Worm (Caenorhabditis elegans) whole organism, late embryonic: ENCODE results near the gene cca-1.

ENCODE experiments used
- Y22D7AL.16 ChIP-seq: sonication (generic microtip); optimal IDR thresholded peaks from 2 replicates; lab custom pipeline; 2016; ENCODE audit warnings: missing genetic modification characterization, missing compliant biosample characterization
- ama-1 ChIP-seq: fragments of 150-350 bp; optimal IDR thresholded peaks from 2 replicates; lab custom pipeline; 2014
- ceh-18 ChIP-seq: sonication (generic microtip); optimal IDR thresholded peaks from 2 replicates; lab custom pipeline; 2016; ENCODE audit warnings: missing genetic modification characterization, missing compliant biosample characterization
- ceh-2 ChIP-seq: sonication (generic microtip); optimal IDR thresholded peaks from 2 replicates; lab custom pipeline; 2016; ENCODE audit warnings: missing genotype, missing genetic modification characterization, missing compliant biosample characterization
- dve-1 ChIP-seq: sonication (generic microtip); optimal IDR thresholded peaks from 2 replicates; lab custom pipeline; 2017; ENCODE audit warnings: antibody characterized with exemption, mild to moderate bottlenecking, missing genetic modification characterization, missing compliant biosample characterization
- fkh-10 ChIP-seq: fragments of 150-350 bp; optimal IDR thresholded peaks from 2 replicates; lab custom pipeline; 2014; ENCODE audit warnings: missing biosample characterization, missing genetic modification reagents, missing genetic modification characterization
- npax-4 ChIP-seq: sonication (generic microtip); optimal IDR thresholded peaks from 2 replicates; lab custom pipeline; 2016; ENCODE audit warnings: missing genetic modification characterization, missing compliant biosample characterization
- pha-4 ChIP-seq: fragments of 150-350 bp; optimal IDR thresholded peaks from 2 replicates; lab custom pipeline; 2018; ENCODE audit warnings: missing biosample characterization, missing genetic modification reagents, missing genetic modification characterization
- sdc-2 ChIP-seq: sonication (generic microtip); optimal IDR thresholded peaks from 2 replicates; lab custom pipeline; 2016; ENCODE audit warnings: missing genotype, missing genetic modification characterization, missing compliant biosample characterization
- tbx-2 ChIP-seq: sonication (generic microtip); optimal IDR thresholded peaks from 2 replicates; lab custom pipeline; 2016; ENCODE audit warnings: missing genetic modification characterization, missing compliant biosample characterization
- zip-5 ChIP-seq: sonication (generic microtip); optimal IDR thresholded peaks from 2 replicates; lab custom pipeline; 2016; ENCODE audit warnings: missing genetic modification characterization, missing compliant biosample characterization

DNA sequence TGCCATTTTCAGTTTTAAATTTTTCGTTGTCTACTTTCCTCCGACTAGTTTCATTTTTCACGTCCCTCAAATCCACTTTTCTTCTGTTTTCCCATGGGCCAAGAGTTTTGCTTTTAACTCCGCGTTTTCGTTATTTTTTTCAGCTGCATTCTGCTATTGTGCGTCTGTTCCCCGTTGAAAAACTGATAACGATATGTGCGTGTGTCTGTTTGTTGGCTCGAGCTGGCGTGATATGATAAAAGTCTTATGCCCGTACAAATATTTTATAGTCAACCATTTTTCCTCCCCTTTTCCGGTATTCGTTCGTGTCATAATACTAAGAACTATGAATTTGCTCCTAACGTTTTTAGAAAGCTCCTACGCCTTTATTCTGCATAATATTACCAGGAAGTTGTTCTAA is 26.1 kb upstream of the cca-1 start:
- TF ChIP-seq sdc-2 (tag; lab: Kevin White, UChicago) = no peak
- no peak for TF ChIP-seq fkh-10 (GFP tag; lab: Kevin White, UChicago)
- no peak for TF ChIP-seq npax-4 (tag; lab: Kevin White, UChicago)
- no peak for TF ChIP-seq ceh-18
- TF ChIP-seq zip-5 (tag; lab: Kevin White, UChicago) = no peak
- no peak for TF ChIP-seq ama-1 (lab: Kevin White, UChicago)
- TF ChIP-seq tbx-2 = no peak
- TF ChIP-seq dve-1 (tag; lab: Kevin White, UChicago) = no peak
- TF ChIP-seq pha-4 (tag; lab: Kevin White, UChicago) = no peak
- no peak for TF ChIP-seq Y22D7AL.16 (tag; lab: Kevin White, UChicago)
- no peak for TF ChIP-seq ceh-2
